Worm (Caenorhabditis elegans) whole organism, L1 larva: ENCODE measurements around the gene F58G6.7.

Experiments used
- C04F5.9 ChIP-seq: sonication (generic microtip); optimal IDR thresholded peaks from 2 replicates; lab custom pipeline; 2016; ENCODE audit warnings: missing genetic modification characterization, missing compliant biosample characterization
- F16B12.6 ChIP-seq: fragments of 150-350 bp; optimal IDR thresholded peaks from 2 replicates; lab custom pipeline; 2014; ENCODE audit warnings: missing biosample characterization, missing genetic modification characterization
- alr-1 ChIP-seq: fragments of 200-800 bp; sonication (Bioruptor generic); optimal IDR thresholded peaks from 2 replicates; lab custom pipeline; 2018; ENCODE audit warnings: borderline replicate concordance, mild to moderate bottlenecking, missing genetic modification characterization, missing compliant biosample characterization
- blmp-1 ChIP-seq: fragments of 150-350 bp; optimal IDR thresholded peaks from 2 replicates; lab custom pipeline; 2014; ENCODE audit warnings: missing biosample characterization, missing genetic modification characterization
- ceh-82 ChIP-seq, 3 experiments: fragments of 150-350 bp in 1 of 3; sonication (generic microtip) in 2 of 3; optimal IDR thresholded peaks; 2 replicates each; lab custom pipeline; 2014 to 2017; ENCODE audit warnings: missing biosample characterization in 3 of 3, missing genetic modification characterization in 3 of 3
- ceh-88 ChIP-seq: fragments of 200-800 bp; sonication (Bioruptor generic); IDR thresholded peaks from 2 replicates; pipeline ENCODE4 v1.3.6; 2022; ENCODE audit warnings: missing genetic modification characterization, missing compliant biosample characterization
- ceh-90 ChIP-seq: sonication (generic microtip); optimal IDR thresholded peaks from 2 replicates; lab custom pipeline; 2016; ENCODE audit warnings: missing genetic modification characterization, missing compliant biosample characterization
- dpl-1 ChIP-seq, 3 experiments: fragments of 150-350 bp in 2 of 3; sonication (generic microtip) in 1 of 3; optimal IDR thresholded peaks; 2 replicates each; lab custom pipeline; 2014 to 2017; ENCODE audit warnings: missing biosample characterization in 3 of 3, missing genetic modification characterization in 3 of 3, missing genetic modification reagents in 3 of 3
- efl-1 ChIP-seq, 4 experiments: fragments of 150-350 bp; optimal IDR thresholded peaks in 3 of 4; peaks in 1 of 4; 1 replicate in 1 of 4; 2 replicates in 3 of 4; lab custom pipeline; 2014; ENCODE audit warnings: missing biosample characterization in 2 of 4, missing genetic modification characterization in 2 of 4, missing genetic modification reagents in 2 of 4
- fkh-10 ChIP-seq: sonication (generic microtip); optimal IDR thresholded peaks from 2 replicates; lab custom pipeline; 2017; ENCODE audit warnings: missing biosample characterization, missing genetic modification reagents, missing genetic modification characterization
- fkh-4 ChIP-seq: sonication (generic microtip); optimal IDR thresholded peaks from 2 replicates; lab custom pipeline; 2016; ENCODE audit warnings: missing compliant biosample characterization, missing genetic modification characterization, borderline replicate concordance
- fos-1 ChIP-seq: fragments of 150-350 bp; optimal IDR thresholded peaks from 2 replicates; lab custom pipeline; 2014; ENCODE audit warnings: missing biosample characterization, missing genetic modification characterization
- hpl-2 ChIP-seq: fragments of 150-350 bp; optimal IDR thresholded peaks from 2 replicates; lab custom pipeline; 2014; ENCODE audit warnings: missing biosample characterization, missing genetic modification reagents, missing genetic modification characterization
- irx-1 ChIP-seq: sonication (generic microtip); optimal IDR thresholded peaks from 2 replicates; lab custom pipeline; 2016; ENCODE audit warnings: missing genetic modification characterization, missing compliant biosample characterization
- isw-1 ChIP-seq: fragments of 200-800 bp; sonication (Bioruptor generic); IDR thresholded peaks from 2 replicates; pipeline ENCODE4 v1.3.6; 2022; ENCODE audit warnings: missing genetic modification characterization, missing compliant biosample characterization
- lin-13 ChIP-seq: fragments of 150-350 bp; optimal IDR thresholded peaks from 2 replicates; lab custom pipeline; 2014; ENCODE audit warnings: missing biosample characterization, missing genetic modification reagents, missing genetic modification characterization
- lin-14 ChIP-seq: fragments of 200-800 bp; sonication (Bioruptor generic); optimal IDR thresholded peaks from 2 replicates; lab custom pipeline; 2018; ENCODE audit warnings: mild to moderate bottlenecking, missing genetic modification characterization, moderate library complexity, missing compliant biosample characterization
- lin-15B ChIP-seq: fragments of 150-350 bp; sonication (generic microtip); optimal IDR thresholded peaks from 3 replicates; lab custom pipeline; 2014; ENCODE audit warnings: missing biosample characterization, missing genetic modification characterization
- lin-39 ChIP-seq: fragments of 150-350 bp; optimal IDR thresholded peaks from 2 replicates; lab custom pipeline; 2014; ENCODE audit warnings: missing biosample characterization, missing genetic modification reagents, missing genetic modification characterization
- lir-3 ChIP-seq: sonication (generic microtip); optimal IDR thresholded peaks from 2 replicates; lab custom pipeline; 2016; ENCODE audit warnings: mild to moderate bottlenecking, missing genetic modification characterization, moderate library complexity, missing compliant biosample characterization; ENCODE audit not compliant: poor library complexity
- mab-9 ChIP-seq: fragments of 200-800 bp; sonication (Bioruptor generic); IDR thresholded peaks from 2 replicates; pipeline ENCODE4 v1.3.6; 2022; ENCODE audit warnings: missing genetic modification reagents, missing genetic modification characterization, missing compliant biosample characterization
- mep-1 ChIP-seq: fragments of 150-350 bp; optimal IDR thresholded peaks from 2 replicates; lab custom pipeline; 2014; ENCODE audit warnings: missing biosample characterization, missing genetic modification characterization
- nhr-11 ChIP-seq: fragments of 150-350 bp; optimal IDR thresholded peaks from 2 replicates; lab custom pipeline; 2014; ENCODE audit warnings: missing biosample characterization, missing genetic modification characterization
- nhr-12 ChIP-seq: sonication (generic microtip); optimal IDR thresholded peaks from 2 replicates; lab custom pipeline; 2017; ENCODE audit warnings: missing biosample characterization, missing genetic modification characterization
- nhr-20 ChIP-seq: sonication (generic microtip); optimal IDR thresholded peaks from 2 replicates; lab custom pipeline; 2016; ENCODE audit warnings: mild to moderate bottlenecking, missing genetic modification characterization, missing compliant biosample characterization
- nhr-237 ChIP-seq: fragments of 150-350 bp; optimal IDR thresholded peaks from 2 replicates; lab custom pipeline; 2014; ENCODE audit warnings: missing biosample characterization, missing genetic modification characterization
- nhr-28 ChIP-seq: fragments of 150-350 bp; optimal IDR thresholded peaks from 2 replicates; lab custom pipeline; 2014; ENCODE audit warnings: missing biosample characterization, missing genetic modification characterization
- nhr-47 ChIP-seq: sonication (generic microtip); optimal IDR thresholded peaks from 2 replicates; lab custom pipeline; 2016; ENCODE audit warnings: mild to moderate bottlenecking, missing genetic modification characterization, moderate library complexity, missing compliant biosample characterization
- nhr-71 ChIP-seq: sonication (generic microtip); optimal IDR thresholded peaks from 2 replicates; lab custom pipeline; 2016; ENCODE audit warnings: mild to moderate bottlenecking, missing genetic modification characterization, moderate library complexity, missing compliant biosample characterization
- nhr-77 ChIP-seq: fragments of 150-350 bp; optimal IDR thresholded peaks from 2 replicates; lab custom pipeline; 2014; ENCODE audit warnings: missing biosample characterization, missing genetic modification characterization
- nhr-85 ChIP-seq: sonication (generic microtip); peaks from one replicate; lab custom pipeline; 2016; ENCODE audit warnings: missing genetic modification characterization, inconsistent platforms, missing compliant biosample characterization
- pag-3 ChIP-seq: sonication (generic microtip); optimal IDR thresholded peaks from 2 replicates; lab custom pipeline; 2017; ENCODE audit warnings: missing genetic modification characterization, mild to moderate bottlenecking, missing compliant biosample characterization, antibody characterized with exemption, borderline replicate concordance; ENCODE audit not compliant: insufficient read depth
- snpc-4 ChIP-seq: fragments of 150-350 bp; optimal IDR thresholded peaks from 2 replicates; lab custom pipeline; 2014; ENCODE audit warnings: missing biosample characterization, missing genetic modification characterization
- sptf-1 ChIP-seq: fragments of 150-350 bp; optimal IDR thresholded peaks from 2 replicates; lab custom pipeline; 2014; ENCODE audit warnings: missing biosample characterization, missing genetic modification characterization
- sup-37 ChIP-seq: fragments of 200-800 bp; sonication (Bioruptor generic); optimal IDR thresholded peaks from 2 replicates; lab custom pipeline; 2018; ENCODE audit warnings: mild to moderate bottlenecking, missing genetic modification characterization, missing compliant biosample characterization
- tlp-1 ChIP-seq: fragments of 150-350 bp; optimal IDR thresholded peaks from 2 replicates; lab custom pipeline; 2014; ENCODE audit warnings: missing biosample characterization, missing genetic modification characterization
- unc-30 ChIP-seq: sonication (generic microtip); optimal IDR thresholded peaks from 2 replicates; lab custom pipeline; 2017; ENCODE audit warnings: missing biosample characterization, missing genetic modification characterization
- unc-62 ChIP-seq: fragments of 150-350 bp; optimal IDR thresholded peaks from 2 replicates; lab custom pipeline; 2014; ENCODE audit warnings: missing biosample characterization, missing genetic modification reagents, missing genetic modification characterization
- xbp-1 ChIP-seq: sonication (generic microtip); optimal IDR thresholded peaks from 2 replicates; lab custom pipeline; 2016; ENCODE audit warnings: missing genetic modification characterization, missing compliant biosample characterization
- zag-1 ChIP-seq: fragments of 150-350 bp; optimal IDR thresholded peaks from 2 replicates; lab custom pipeline; 2014; ENCODE audit warnings: missing biosample characterization, missing genetic modification characterization
- zip-4 ChIP-seq: fragments of 200-800 bp; sonication (Bioruptor generic); optimal IDR thresholded peaks from 2 replicates; lab custom pipeline; 2018; ENCODE audit warnings: mild to moderate bottlenecking, missing genetic modification characterization, moderate library complexity, missing compliant biosample characterization
- ztf-11 ChIP-seq, 2 experiments: sonication (generic microtip); optimal IDR thresholded peaks; 2 replicates each; lab custom pipeline; 2016 to 2017; ENCODE audit warnings: missing genetic modification characterization in 2 of 2, missing biosample characterization in 1 of 2, missing compliant biosample characterization in 1 of 2

Gene F58G6.7

ce11 chrIV:9677226-9677992 is 23.3 kb downstream of the F58G6.7 start (continued):
- TF ChIP-seq hpl-2 (no peak), nhr-85 (tag; lab: Kevin White, UChicago) (peak; percentile 87), lin-14 (GFP tag; lab: Kevin White, UChicago) (peak; percentile 95), sptf-1 (tag; lab: Kevin White, UChicago) (no peak), zag-1 (tag; lab: Kevin White, UChicago) (peak; percentile 37), unc-62 (GFP tag; lab: Kevin White, UChicago) (no peak), ceh-88 (GFP tag; lab: Robert Waterston, UW) (no peak), mab-9 (GFP tag; lab: Robert Waterston, UW) (no peak), fkh-4 (tag; lab: Kevin White, UChicago) (no peak), nhr-71 (tag; lab: Kevin White, UChicago) (peak; percentile 91), pag-3 (tag; lab: Kevin White, UChicago) (no peak), lin-39 (tag; lab: Kevin White, UChicago) (no peak), blmp-1 (tag; lab: Kevin White, UChicago) (peak; percentile 94), nhr-77 (tag; lab: Kevin White, UChicago) (peak; percentile 49), isw-1 (GFP tag; lab: Robert Waterston, UW) (peak; percentile 32; the same call in 1 of the 2 replicates), nhr-28 (tag; lab: Kevin White, UChicago) (no peak), irx-1 (tag; lab: Kevin White, UChicago) (peak; percentile 54), nhr-237 (tag; lab: Kevin White, UChicago) (peak; percentile 17), ztf-11 (tag; optimal IDR thresholded peaks at IDR 0.05; lab: Kevin White, UChicago) (no peak), nhr-20 (tag; lab: Kevin White, UChicago) (peak; percentile 96), alr-1 (no peak), lin-15B (tag; lab: Kevin White, UChicago) (no peak), efl-1 (optimal IDR thresholded peaks at IDR 0.05; lab: Kevin White, UChicago) (peak; percentile 59 to 63), efl-1 (GFP tag; optimal IDR thresholded peaks at IDR 0.05 in 1 of 2; lab: Kevin White, UChicago) (peak; percentile 37 to 78), fkh-10 (GFP tag; lab: Kevin White, UChicago) (peak; percentile 55), unc-30 (tag; lab: Kevin White, UChicago) (no peak), mep-1 (tag; lab: Kevin White, UChicago) (peak; percentile 82), lir-3 (tag; lab: Kevin White, UChicago) (peak; percentile 43), sup-37 (GFP tag; lab: Kevin White, UChicago) (no peak), zip-4 (no peak), C04F5.9 (tag; lab: Kevin White, UChicago) (no peak), lin-13 (GFP tag; lab: Kevin White, UChicago) (peak; percentile 28), tlp-1 (tag; lab: Kevin White, UChicago) (no peak)

- no peak for TF ChIP-seq tlp-1 (tag; lab: Kevin White, UChicago)
- TF ChIP-seq nhr-77 (tag; lab: Kevin White, UChicago) = no peak
- TF ChIP-seq nhr-47 (tag; lab: Kevin White, UChicago) = no peak
- TF ChIP-seq irx-1 (tag; lab: Kevin White, UChicago) = no peak
- TF ChIP-seq xbp-1 (tag; lab: Kevin White, UChicago) = no peak
- no peak for TF ChIP-seq snpc-4
- no peak for TF ChIP-seq nhr-11 (tag; lab: Kevin White, UChicago)
- TF ChIP-seq nhr-12 (tag; lab: Kevin White, UChicago) = no peak
- TF ChIP-seq F16B12.6 = no peak
- no peak for TF ChIP-seq ceh-90 (tag; lab: Kevin White, UChicago)
- no peak for TF ChIP-seq ceh-82 (tag; optimal IDR thresholded peaks at IDR 0.05; lab: Kevin White, UChicago)
- TF ChIP-seq dpl-1 (GFP tag; optimal IDR thresholded peaks at IDR 0.05; lab: Kevin White, UChicago) = no peak
- no peak for TF ChIP-seq isw-1 (GFP tag; lab: Robert Waterston, UW)
- TF ChIP-seq fos-1 (tag; lab: Kevin White, UChicago) = no peak
- TF ChIP-seq efl-1 (optimal IDR thresholded peaks at IDR 0.05; lab: Kevin White, UChicago) = no peak
- no peak for TF ChIP-seq efl-1 (GFP tag; optimal IDR thresholded peaks at IDR 0.05 in 1 of 2; lab: Kevin White, UChicago)
- TF ChIP-seq, all 84 proteins: peak for 0
These were observed 23.9 kb downstream of the F58G6.7 start for ce11 chrIV:9678007-9678406.
